Worm (Caenorhabditis elegans) whole organism, L1 larva: ENCODE data around the gene orai-1.
A peak's percentile ranks its signal among the peaks of the same experiment; 100 is the strongest.

ENCODE experiments used
- C04F5.9 ChIP-seq: sonication (generic microtip); optimal IDR thresholded peaks from 2 replicates; lab custom pipeline; 2016; ENCODE audit warnings: missing genetic modification characterization, missing compliant biosample characterization
- C16A3.4 ChIP-seq: fragments of 150-350 bp; optimal IDR thresholded peaks from 2 replicates; lab custom pipeline; 2014; ENCODE audit warnings: missing biosample characterization, missing genetic modification characterization
- blmp-1 ChIP-seq: fragments of 150-350 bp; optimal IDR thresholded peaks from 2 replicates; lab custom pipeline; 2014; ENCODE audit warnings: missing biosample characterization, missing genetic modification characterization
- ceh-63 ChIP-seq: fragments of 200-800 bp; sonication (Bioruptor generic); optimal IDR thresholded peaks from 2 replicates; lab custom pipeline; 2018; ENCODE audit warnings: mild to moderate bottlenecking, missing genetic modification characterization, missing compliant biosample characterization
- ceh-8 ChIP-seq: fragments of 200-800 bp; sonication (Bioruptor generic); optimal IDR thresholded peaks from 2 replicates; lab custom pipeline; 2018; ENCODE audit warnings: mild to moderate bottlenecking, missing genetic modification characterization, moderate library complexity, missing compliant biosample characterization
- ceh-82 ChIP-seq, 3 experiments: fragments of 150-350 bp in 1 of 3; sonication (generic microtip) in 2 of 3; optimal IDR thresholded peaks; 2 replicates each; lab custom pipeline; 2014 to 2017; ENCODE audit warnings: missing biosample characterization in 3 of 3, missing genetic modification characterization in 3 of 3
- ceh-90 ChIP-seq: sonication (generic microtip); optimal IDR thresholded peaks from 2 replicates; lab custom pipeline; 2016; ENCODE audit warnings: missing genetic modification characterization, missing compliant biosample characterization
- dpl-1 ChIP-seq, 3 experiments: fragments of 150-350 bp in 2 of 3; sonication (generic microtip) in 1 of 3; optimal IDR thresholded peaks; 2 replicates each; lab custom pipeline; 2014 to 2017; ENCODE audit warnings: missing biosample characterization in 3 of 3, missing genetic modification characterization in 3 of 3, missing genetic modification reagents in 3 of 3
- efl-1 ChIP-seq, 4 experiments: fragments of 150-350 bp; optimal IDR thresholded peaks in 3 of 4; peaks in 1 of 4; 1 replicate in 1 of 4; 2 replicates in 3 of 4; lab custom pipeline; 2014; ENCODE audit warnings: missing biosample characterization in 2 of 4, missing genetic modification characterization in 2 of 4, missing genetic modification reagents in 2 of 4
- elt-2 ChIP-seq: sonication (generic microtip); optimal IDR thresholded peaks from 2 replicates; lab custom pipeline; 2016; ENCODE audit warnings: missing genetic modification characterization, mild to moderate bottlenecking, inconsistent platforms, missing compliant biosample characterization, missing genetic modification reagents
- elt-3 ChIP-seq, 6 experiments: fragments of 150-350 bp in 1 of 6; sonication (generic microtip); optimal IDR thresholded peaks; 2 replicates each; lab custom pipeline; 2017 to 2018; ENCODE audit warnings: missing biosample characterization in 6 of 6, missing genetic modification characterization in 6 of 6, inconsistent platforms in 1 of 6
- ets-5 ChIP-seq: fragments of 200-800 bp; sonication (Bioruptor generic); IDR thresholded peaks from 2 replicates; pipeline ENCODE4 v1.3.6; 2022; ENCODE audit warnings: missing genetic modification characterization, missing compliant biosample characterization
- fos-1 ChIP-seq: fragments of 150-350 bp; optimal IDR thresholded peaks from 2 replicates; lab custom pipeline; 2014; ENCODE audit warnings: missing biosample characterization, missing genetic modification characterization
- irx-1 ChIP-seq: sonication (generic microtip); optimal IDR thresholded peaks from 2 replicates; lab custom pipeline; 2016; ENCODE audit warnings: missing genetic modification characterization, missing compliant biosample characterization
- jun-1 ChIP-seq: fragments of 150-350 bp; optimal IDR thresholded peaks from 2 replicates; lab custom pipeline; 2014; ENCODE audit warnings: missing biosample characterization, missing genetic modification reagents, missing genetic modification characterization
- lin-14 ChIP-seq: fragments of 200-800 bp; sonication (Bioruptor generic); optimal IDR thresholded peaks from 2 replicates; lab custom pipeline; 2018; ENCODE audit warnings: mild to moderate bottlenecking, missing genetic modification characterization, moderate library complexity, missing compliant biosample characterization
- lin-35 ChIP-seq, 2 experiments: fragments of 150-350 bp; optimal IDR thresholded peaks; 2 replicates each; lab custom pipeline; 2014; ENCODE audit warnings: missing biosample characterization in 2 of 2, missing genetic modification characterization in 2 of 2, missing genetic modification reagents in 2 of 2
- lsy-2 ChIP-seq, 2 experiments: fragments of 150-350 bp; optimal IDR thresholded peaks; 2 replicates each; lab custom pipeline; 2014; ENCODE audit warnings: missing biosample characterization in 2 of 2, missing genetic modification characterization in 2 of 2
- mdl-1 ChIP-seq, 2 experiments: fragments of 150-350 bp; optimal IDR thresholded peaks; 2 replicates each; lab custom pipeline; 2014 to 2017; ENCODE audit warnings: missing biosample characterization in 2 of 2, missing genetic modification characterization in 2 of 2, inconsistent platforms in 1 of 2
- mef-2 ChIP-seq: fragments of 150-350 bp; optimal IDR thresholded peaks from 2 replicates; lab custom pipeline; 2014; ENCODE audit warnings: missing biosample characterization, missing genetic modification characterization
- nhr-12 ChIP-seq: sonication (generic microtip); optimal IDR thresholded peaks from 2 replicates; lab custom pipeline; 2017; ENCODE audit warnings: missing biosample characterization, missing genetic modification characterization
- nhr-19 ChIP-seq: fragments of 200-800 bp; sonication (Bioruptor generic); conservative IDR thresholded peaks from 2 replicates; pipeline ENCODE4 v1.3.6; 2022; ENCODE audit warnings: missing genetic modification characterization, missing compliant biosample characterization
- nhr-20 ChIP-seq: sonication (generic microtip); optimal IDR thresholded peaks from 2 replicates; lab custom pipeline; 2016; ENCODE audit warnings: mild to moderate bottlenecking, missing genetic modification characterization, missing compliant biosample characterization
- nhr-47 ChIP-seq: sonication (generic microtip); optimal IDR thresholded peaks from 2 replicates; lab custom pipeline; 2016; ENCODE audit warnings: mild to moderate bottlenecking, missing genetic modification characterization, moderate library complexity, missing compliant biosample characterization
- nhr-71 ChIP-seq: sonication (generic microtip); optimal IDR thresholded peaks from 2 replicates; lab custom pipeline; 2016; ENCODE audit warnings: mild to moderate bottlenecking, missing genetic modification characterization, moderate library complexity, missing compliant biosample characterization
- nhr-77 ChIP-seq: fragments of 150-350 bp; optimal IDR thresholded peaks from 2 replicates; lab custom pipeline; 2014; ENCODE audit warnings: missing biosample characterization, missing genetic modification characterization
- pax-3 ChIP-seq: fragments of 200-800 bp; sonication (Bioruptor generic); optimal IDR thresholded peaks from 2 replicates; lab custom pipeline; 2018; ENCODE audit warnings: mild to moderate bottlenecking, missing genetic modification characterization, moderate library complexity, missing compliant biosample characterization
- pqm-1 ChIP-seq: sonication (generic microtip); optimal IDR thresholded peaks from 3 replicates; lab custom pipeline; 2017; ENCODE audit warnings: missing biosample characterization, missing genetic modification characterization
- skn-1 ChIP-seq: fragments of 150-350 bp; optimal IDR thresholded peaks from 2 replicates; lab custom pipeline; 2014; ENCODE audit warnings: missing biosample characterization, missing genetic modification characterization
- snu-23 ChIP-seq: sonication (generic microtip); optimal IDR thresholded peaks from 2 replicates; lab custom pipeline; 2016; ENCODE audit warnings: missing genetic modification characterization, missing compliant biosample characterization
- swsn-7 ChIP-seq: sonication (generic microtip); optimal IDR thresholded peaks from 2 replicates; lab custom pipeline; 2016; ENCODE audit warnings: missing genetic modification characterization, missing compliant biosample characterization
- tbx-2 ChIP-seq: sonication (generic microtip); optimal IDR thresholded peaks from 2 replicates; lab custom pipeline; 2016; ENCODE audit warnings: missing genetic modification characterization, missing compliant biosample characterization
- tlp-1 ChIP-seq: fragments of 150-350 bp; optimal IDR thresholded peaks from 2 replicates; lab custom pipeline; 2014; ENCODE audit warnings: missing biosample characterization, missing genetic modification characterization
- unc-86 ChIP-seq: sonication (generic microtip); optimal IDR thresholded peaks from 2 replicates; lab custom pipeline; 2016; ENCODE audit warnings: missing genetic modification characterization, missing compliant biosample characterization
- xbp-1 ChIP-seq: sonication (generic microtip); optimal IDR thresholded peaks from 2 replicates; lab custom pipeline; 2016; ENCODE audit warnings: missing genetic modification characterization, missing compliant biosample characterization
- zag-1 ChIP-seq: fragments of 150-350 bp; optimal IDR thresholded peaks from 2 replicates; lab custom pipeline; 2014; ENCODE audit warnings: missing biosample characterization, missing genetic modification characterization
- ztf-4 ChIP-seq: fragments of 150-350 bp; optimal IDR thresholded peaks from 2 replicates; lab custom pipeline; 2014; ENCODE audit warnings: missing biosample characterization, missing genetic modification characterization

Gene orai-1

ce11 chrIII:641759-642158, 4.8 kb upstream of the orai-1 start, which contains the start of gene W06E11.1:
TSS of gene W06E11.1 (plus strand) at chrIII:642059.
- TF ChIP-seq ceh-8 (GFP tag; lab: Kevin White, UChicago) (no peak), nhr-12 (tag; lab: Kevin White, UChicago) (no peak), nhr-47 (tag; lab: Kevin White, UChicago) (no peak), snu-23 (GFP tag; lab: Kevin White, UChicago) (no peak), irx-1 (tag; lab: Kevin White, UChicago) (no peak), tlp-1 (no peak), nhr-20 (tag; lab: Kevin White, UChicago) (no peak), tbx-2 (no peak), C04F5.9 (no peak), ceh-90 (tag; lab: Kevin White, UChicago) (no peak), zag-1 (tag; lab: Kevin White, UChicago) (no peak), ets-5 (no peak), jun-1 (tag; lab: Kevin White, UChicago) (no peak), nhr-77 (no peak)
- TF ChIP-seq, all 84 proteins: peak for 0

- no peak for TF ChIP-seq efl-1 (optimal IDR thresholded peaks at IDR 0.05; lab: Kevin White, UChicago)
- peak in 1 of 2 experiments; percentile 76 for TF ChIP-seq efl-1 (GFP tag; optimal IDR thresholded peaks at IDR 0.05 in 1 of 2; lab: Kevin White, UChicago)
- TF ChIP-seq snu-23 (GFP tag; lab: Kevin White, UChicago), result no peak
Measured at ce11 chrIII:644660-645059, 1.9 kb upstream of the orai-1 start.

ce11 chrIII:647248-647647, 694 bp downstream of the orai-1 start:
- TF ChIP-seq unc-86 (tag; lab: Kevin White, UChicago) (no peak), skn-1 (no peak), mef-2 (tag; lab: Kevin White, UChicago) (no peak), snu-23 (GFP tag; lab: Kevin White, UChicago) (peak; percentile 46), nhr-77 (no peak), mdl-1 (tag; optimal IDR thresholded peaks at IDR 0.05; lab: Kevin White, UChicago) (peak in 1 of 2 experiments; percentile 37), pqm-1 (no peak), swsn-7 (peak; percentile 26), ceh-82 (tag; optimal IDR thresholded peaks at IDR 0.05; lab: Kevin White, UChicago) (peak in 1 of 3 experiments; percentile 25), nhr-71 (tag; lab: Kevin White, UChicago) (peak; percentile 45), ztf-4 (no peak), xbp-1 (tag; lab: Kevin White, UChicago) (peak; percentile 81), dpl-1 (GFP tag; optimal IDR thresholded peaks at IDR 0.05; lab: Kevin White, UChicago) (peak in 1 of 3 experiments; percentile 7), elt-2 (tag; lab: Kevin White, UChicago) (no peak), pax-3 (tag; lab: Kevin White, UChicago) (no peak), blmp-1 (tag; lab: Kevin White, UChicago) (peak; percentile 14), efl-1 (optimal IDR thresholded peaks at IDR 0.05; lab: Kevin White, UChicago) (peak; percentile 1 to 62), efl-1 (GFP tag; optimal IDR thresholded peaks at IDR 0.05 in 1 of 2; lab: Kevin White, UChicago) (no peak), tbx-2 (peak; percentile 7), lin-14 (peak; percentile 64), nhr-19 (GFP tag; lab: Robert Waterston, UW) (no peak), lin-35 (GFP tag; optimal IDR thresholded peaks at IDR 0.05; lab: Kevin White, UChicago) (no peak), C16A3.4 (tag; lab: Kevin White, UChicago) (no peak), ceh-63 (GFP tag; lab: Kevin White, UChicago) (no peak), lsy-2 (tag; optimal IDR thresholded peaks at IDR 0.05; lab: Kevin White, UChicago) (no peak), fos-1 (tag; lab: Kevin White, UChicago) (no peak)

ce11 chrIII:649935-650334, 3.4 kb downstream of the orai-1 start:
- TF ChIP-seq blmp-1 (tag; lab: Kevin White, UChicago), result peak; percentile 60
- no peak for TF ChIP-seq unc-86 (tag; lab: Kevin White, UChicago)
- peak in 1 of 6 experiments; percentile 11 for TF ChIP-seq elt-3 (tag; optimal IDR thresholded peaks at IDR 0.05; lab: Kevin White, UChicago)
